Worm (Caenorhabditis elegans): ENCODE data around the gene ztf-27.

Gene ztf-27

DNA sequence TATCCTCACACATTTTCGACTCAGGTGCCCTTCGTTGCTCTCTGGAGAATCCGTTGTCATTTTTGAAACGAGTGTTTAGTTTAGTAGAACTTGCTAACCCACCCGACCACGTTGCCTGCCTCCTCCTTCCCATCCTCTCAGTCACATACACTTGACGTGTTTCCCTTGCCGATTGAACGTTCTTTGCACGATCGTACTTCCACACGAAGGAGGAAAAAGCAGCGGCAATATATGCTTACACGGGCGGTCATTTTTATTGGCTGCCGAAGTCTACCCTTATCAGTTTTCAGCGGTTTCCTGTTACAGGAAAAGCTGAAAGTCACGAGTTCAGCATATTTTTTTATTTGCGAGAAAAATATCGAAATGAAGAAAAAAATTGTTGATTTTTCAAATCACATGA is 4.6 kb downstream of the ztf-27 start:
- no peak for TF ChIP-seq flt-1 (GFP tag; IDR thresholded peaks at IDR 0.05)
- no peak for TF ChIP-seq ztf-23 (GFP tag; IDR thresholded peaks at IDR 0.05)
- no peak for TF ChIP-seq cog-1 (tag; optimal IDR thresholded peaks at IDR 0.05)
- no peak for TF ChIP-seq ref-1 (GFP tag; conservative IDR thresholded peaks at IDR 0.05)
- no peak for TF ChIP-seq ztf-29 (GFP tag; IDR thresholded peaks at IDR 0.05)
- TF ChIP-seq klf-2 (GFP tag; conservative IDR thresholded peaks at IDR 0.05): no peak
- TF ChIP-seq T22C8.4 (GFP tag; IDR thresholded peaks at IDR 0.05): no peak
- TF ChIP-seq tab-1 (GFP tag; IDR thresholded peaks at IDR 0.05): no peak
- no peak for TF ChIP-seq med-1 (GFP tag; optimal IDR thresholded peaks at IDR 0.05; ENCODE audit: insufficient read depth)

- TF ChIP-seq klf-2 (GFP tag; conservative IDR thresholded peaks at IDR 0.05) (no peak), med-1 (GFP tag; optimal IDR thresholded peaks at IDR 0.05; ENCODE audit: insufficient read depth) (no peak)
These were observed 5.2 kb downstream of the ztf-27 start for ce11 chrII:10390250-10390821.

DNA sequence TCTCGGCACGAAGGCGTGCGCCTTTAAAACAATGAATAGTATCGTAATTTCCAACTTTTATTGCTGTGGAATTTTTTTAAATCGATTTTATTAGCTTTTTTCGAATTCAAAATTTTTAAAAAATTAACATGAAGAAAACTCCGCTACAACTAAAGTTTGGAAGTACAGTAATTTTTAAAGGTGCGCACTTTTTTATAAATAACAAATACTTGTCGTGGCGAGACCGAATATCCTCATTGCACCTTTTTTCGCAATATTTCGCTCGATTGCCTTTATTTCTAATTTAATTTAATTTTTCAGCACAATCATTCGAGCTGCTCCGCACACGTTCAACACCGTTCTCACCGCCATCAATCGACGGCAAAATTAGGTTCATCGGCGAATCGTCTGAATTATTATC is 5.7 kb downstream of the ztf-27 start, which contains the start of the genes T09F3.2 and T09F3.7:
Gene T09F3.2 (plus strand): TSS at position 301 of the 400 bp plus-strand sequence.
Gene T09F3.7 (plus strand): TSS at position 315 of the 400 bp plus-strand sequence.
- TF ChIP-seq tab-1 (GFP tag; IDR thresholded peaks at IDR 0.05) (no peak), ref-1 (GFP tag; conservative IDR thresholded peaks at IDR 0.05) (no peak), med-1 (GFP tag; optimal IDR thresholded peaks at IDR 0.05; ENCODE audit: insufficient read depth) (no peak), T22C8.4 (GFP tag; IDR thresholded peaks at IDR 0.05) (no peak), flt-1 (GFP tag; IDR thresholded peaks at IDR 0.05) (no peak), klf-2 (GFP tag; conservative IDR thresholded peaks at IDR 0.05) (no peak), ztf-23 (GFP tag; IDR thresholded peaks at IDR 0.05) (no peak), cog-1 (tag; optimal IDR thresholded peaks at IDR 0.05) (no peak), ztf-29 (GFP tag; IDR thresholded peaks at IDR 0.05) (no peak)

DNA sequence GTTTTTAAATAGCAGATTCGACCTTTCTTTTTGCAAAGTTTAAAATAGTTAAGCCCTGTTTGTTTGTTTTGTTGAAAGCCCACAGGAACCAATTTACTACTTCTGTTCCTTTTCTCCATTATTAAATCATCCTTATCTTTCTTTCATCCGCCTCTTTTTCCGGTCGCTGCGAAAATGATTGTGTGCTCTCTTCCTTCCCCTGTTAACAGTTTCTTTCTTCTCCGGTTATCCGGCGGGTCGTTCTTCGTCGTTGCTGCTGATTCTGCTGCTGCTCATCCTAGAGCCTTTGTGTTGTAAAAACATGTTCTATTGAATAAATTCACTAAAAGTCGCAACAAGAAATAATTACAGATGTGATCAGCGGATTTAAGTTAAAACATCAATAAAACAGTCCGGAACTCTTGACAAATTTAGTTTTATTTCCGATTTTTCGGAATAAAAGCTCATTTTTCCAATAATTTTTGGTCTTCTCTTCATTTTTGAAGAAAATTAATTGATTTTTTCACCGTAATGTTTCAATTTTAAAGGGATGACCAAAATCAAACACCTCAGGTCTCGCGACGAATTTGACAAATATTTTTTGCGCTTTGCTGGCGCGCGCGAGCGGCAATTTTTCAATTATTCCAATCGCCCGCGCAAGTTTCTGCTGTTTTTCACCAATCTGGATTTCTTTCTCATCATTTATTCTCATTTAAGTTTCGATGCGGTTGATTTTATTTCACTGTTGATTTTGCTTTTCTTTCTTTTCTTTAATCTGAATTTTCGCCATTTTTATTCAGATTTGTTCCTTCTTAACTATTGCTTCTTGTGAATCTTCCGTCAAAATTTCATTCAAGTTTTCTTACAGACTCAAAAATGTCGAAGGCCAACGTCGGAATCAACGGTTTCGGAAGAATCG is 8.4 kb downstream of the ztf-27 start, which contains the start of gene gpd-1:
Gene gpd-1 (plus strand): TSS at position 848 of the 898 bp plus-strand sequence.
- no peak for TF ChIP-seq flt-1 (GFP tag; IDR thresholded peaks at IDR 0.05)

DNA sequence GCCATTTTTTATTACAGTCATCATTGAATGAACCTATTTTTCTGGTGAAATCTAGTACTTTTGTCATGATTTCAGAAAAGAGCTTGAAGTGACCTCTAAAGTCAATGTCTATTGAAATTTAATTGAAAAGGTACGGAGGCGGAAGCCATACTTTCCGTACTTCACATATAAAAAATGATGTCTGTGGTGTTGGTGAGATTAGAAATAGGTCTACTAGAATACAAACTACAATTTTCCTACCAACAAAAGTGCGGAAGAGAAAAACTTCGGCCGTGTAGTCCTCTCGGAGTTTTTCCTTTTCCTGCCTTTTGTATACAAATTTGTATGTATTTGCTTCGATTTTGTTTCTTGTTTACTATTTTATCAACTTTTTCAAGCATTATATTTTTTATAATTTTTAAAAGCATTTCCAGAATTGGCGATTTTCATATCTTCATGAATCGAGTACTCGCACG is 10.2 kb downstream of the ztf-27 start, which contains the start of gene T09F3.4:
Gene T09F3.4 (plus strand): TSS at position 405 of the 455 bp plus-strand sequence.
- no peak for TF ChIP-seq ztf-29 (GFP tag; IDR thresholded peaks at IDR 0.05)
- TF ChIP-seq flt-1 (GFP tag; IDR thresholded peaks at IDR 0.05): no peak
- no peak for TF ChIP-seq T22C8.4 (GFP tag; IDR thresholded peaks at IDR 0.05)
- no peak for TF ChIP-seq med-1 (GFP tag; optimal IDR thresholded peaks at IDR 0.05; ENCODE audit: insufficient read depth)
- no peak for TF ChIP-seq ztf-23 (GFP tag; IDR thresholded peaks at IDR 0.05)
- no peak for TF ChIP-seq tab-1 (GFP tag; IDR thresholded peaks at IDR 0.05)
- TF ChIP-seq cog-1 (tag; optimal IDR thresholded peaks at IDR 0.05): no peak
- TF ChIP-seq ref-1 (GFP tag; conservative IDR thresholded peaks at IDR 0.05): no peak
- no peak for TF ChIP-seq klf-2 (GFP tag; conservative IDR thresholded peaks at IDR 0.05)

DNA sequence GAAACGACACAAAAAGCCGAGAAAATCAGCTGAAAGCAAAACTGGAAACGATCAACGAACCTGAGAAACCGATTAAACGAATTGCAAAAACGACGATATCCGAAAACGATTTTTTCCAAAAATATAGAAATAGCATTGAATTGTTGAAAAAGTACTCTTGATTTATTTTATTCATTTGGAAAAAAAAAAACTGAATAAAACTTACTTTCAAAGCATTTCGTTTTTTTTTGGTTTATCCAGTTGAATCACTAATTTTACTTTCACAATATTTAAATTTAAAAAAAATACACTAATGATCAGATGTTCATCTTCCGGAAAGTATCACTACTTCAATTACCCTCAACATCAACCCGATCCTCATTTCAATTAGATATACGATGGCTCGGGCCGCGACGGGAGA is 11.4 kb downstream of the ztf-27 start, which contains the start of gene T09F3.5:
Gene T09F3.5 (plus strand): TSS at position 301 of the 400 bp plus-strand sequence.
- TF ChIP-seq med-1 (GFP tag; optimal IDR thresholded peaks at IDR 0.05; ENCODE audit: insufficient read depth): no peak
- TF ChIP-seq klf-2 (GFP tag; conservative IDR thresholded peaks at IDR 0.05): no peak
- TF ChIP-seq ztf-29 (GFP tag; IDR thresholded peaks at IDR 0.05): no peak
- TF ChIP-seq T22C8.4 (GFP tag; IDR thresholded peaks at IDR 0.05): no peak
- no peak for TF ChIP-seq cog-1 (tag; optimal IDR thresholded peaks at IDR 0.05)
- TF ChIP-seq flt-1 (GFP tag; IDR thresholded peaks at IDR 0.05): no peak
- no peak for TF ChIP-seq ztf-23 (GFP tag; IDR thresholded peaks at IDR 0.05)
- no peak for TF ChIP-seq tab-1 (GFP tag; IDR thresholded peaks at IDR 0.05)

- TF ChIP-seq cog-1 (tag; optimal IDR thresholded peaks at IDR 0.05): no peak
- TF ChIP-seq tab-1 (GFP tag; IDR thresholded peaks at IDR 0.05): no peak
- TF ChIP-seq ref-1 (GFP tag; conservative IDR thresholded peaks at IDR 0.05): no peak
- no peak for TF ChIP-seq ztf-23 (GFP tag; IDR thresholded peaks at IDR 0.05)
- no peak for TF ChIP-seq flt-1 (GFP tag; IDR thresholded peaks at IDR 0.05)
- no peak for TF ChIP-seq ztf-29 (GFP tag; IDR thresholded peaks at IDR 0.05)
- TF ChIP-seq klf-2 (GFP tag; conservative IDR thresholded peaks at IDR 0.05): no peak
- no peak for TF ChIP-seq med-1 (GFP tag; optimal IDR thresholded peaks at IDR 0.05; ENCODE audit: insufficient read depth)
- TF ChIP-seq T22C8.4 (GFP tag; IDR thresholded peaks at IDR 0.05): no peak
These were observed 17.9 kb downstream of the ztf-27 start for ce11 chrII:10402991-10403390.

DNA sequence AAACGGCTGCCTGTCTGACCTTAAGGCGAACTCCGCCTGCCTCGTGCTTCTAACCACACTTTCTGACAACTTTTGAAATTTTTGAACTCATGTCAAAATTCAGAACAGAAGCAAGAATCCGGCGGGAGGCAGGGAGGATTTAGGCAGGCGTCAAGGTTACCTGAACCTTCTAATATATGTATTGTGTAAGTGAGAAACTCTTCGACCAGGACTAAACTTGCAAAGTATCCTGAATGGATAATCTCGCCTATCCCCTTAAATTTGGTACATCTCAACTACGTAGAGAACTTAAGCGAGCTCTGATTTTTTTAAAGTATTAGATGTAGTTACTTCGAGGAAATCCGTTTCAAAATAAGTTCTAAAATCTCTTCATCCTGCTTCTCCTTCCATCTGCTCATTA is 25.9 kb downstream of the ztf-27 start, which contains the start of gene E04D5.5:
Gene E04D5.5 (plus strand): TSS at position 301 of the 400 bp plus-strand sequence.
- TF ChIP-seq ref-1 (GFP tag; conservative IDR thresholded peaks at IDR 0.05): no peak
- TF ChIP-seq ztf-23 (GFP tag; IDR thresholded peaks at IDR 0.05): no peak
- TF ChIP-seq tab-1 (GFP tag; IDR thresholded peaks at IDR 0.05): no peak
- TF ChIP-seq med-1 (GFP tag; optimal IDR thresholded peaks at IDR 0.05; ENCODE audit: insufficient read depth): no peak
- no peak for TF ChIP-seq ztf-29 (GFP tag; IDR thresholded peaks at IDR 0.05)
- TF ChIP-seq cog-1 (tag; optimal IDR thresholded peaks at IDR 0.05): no peak
- TF ChIP-seq flt-1 (GFP tag; IDR thresholded peaks at IDR 0.05): no peak
- TF ChIP-seq T22C8.4 (GFP tag; IDR thresholded peaks at IDR 0.05): no peak
- no peak for TF ChIP-seq klf-2 (GFP tag; conservative IDR thresholded peaks at IDR 0.05)

DNA sequence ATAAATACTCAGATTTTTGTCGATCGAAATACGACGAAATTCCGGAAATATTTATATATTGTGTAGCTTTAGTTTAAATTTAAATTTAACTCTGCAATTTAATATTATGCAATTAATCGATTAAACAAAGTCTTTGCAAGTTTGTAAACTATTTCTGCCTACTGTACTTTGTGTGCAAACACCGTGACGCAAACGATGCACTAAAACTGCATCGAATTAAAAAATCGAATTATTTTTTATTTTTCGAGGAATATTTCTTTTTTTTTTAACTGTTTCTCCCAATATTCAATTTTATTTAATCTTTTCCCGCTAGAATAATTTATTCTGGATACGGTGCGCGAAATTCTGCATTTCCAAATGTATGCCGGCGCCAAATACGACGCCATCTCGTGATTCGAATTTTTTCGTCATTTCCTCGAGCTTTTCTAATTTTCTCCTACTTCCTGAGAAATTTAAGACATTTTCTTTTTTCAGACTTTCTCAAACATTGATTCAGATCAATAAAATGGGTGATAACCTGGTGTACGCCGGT is 31.3 kb downstream of the ztf-27 start, which contains the start of gene eif-2A:
Gene eif-2A (plus strand): TSS at position 469 of the 532 bp plus-strand sequence.
- TF ChIP-seq cog-1 (tag; optimal IDR thresholded peaks at IDR 0.05): no peak
- TF ChIP-seq flt-1 (GFP tag; IDR thresholded peaks at IDR 0.05): no peak
- no peak for TF ChIP-seq T22C8.4 (GFP tag; IDR thresholded peaks at IDR 0.05)

Data from whole organism, midembryonic.